Fruit fly (Drosophila melanogaster) whole organism, wandering third instar larva: ENCODE measurements around the gene Tig.

ENCODE experiments used
- Dfd ChIP-seq: fragments of >200 bp; optimal IDR thresholded peaks from 2 replicates; lab custom pipeline; 2017; ENCODE audit warnings: missing biosample characterization, missing genetic modification characterization
- Hr78 ChIP-seq: fragments of >200 bp; optimal IDR thresholded peaks from 2 replicates; lab custom pipeline; 2017; ENCODE audit warnings: missing biosample characterization, missing genetic modification characterization
- Hr83 ChIP-seq: fragments of 200-300 bp; sonication (Bioruptor generic); optimal IDR thresholded peaks from 2 replicates; lab custom pipeline; 2016; ENCODE audit warnings: missing biosample characterization, mild to moderate bottlenecking, missing genetic modification characterization, moderate library complexity; ENCODE audit not compliant: poor library complexity, severe bottlenecking
- N ChIP-seq: fragments of >200 bp; optimal IDR thresholded peaks from 2 replicates; lab custom pipeline; 2018; ENCODE audit warnings: missing biosample characterization, missing external identifiers, missing genetic modification characterization
- br ChIP-seq: fragments of 200-800 bp; sonication (Bioruptor generic); optimal IDR thresholded peaks from 2 replicates; lab custom pipeline; 2016; ENCODE audit warnings: missing biosample characterization, missing genetic modification characterization
- dl ChIP-seq, 2 experiments: fragments of 175-275, 200-275 bp in 1 of 2; fragments of 200-275 bp in 1 of 2; sonication (Bioruptor generic); optimal IDR thresholded peaks; lab custom pipeline; 2018; ENCODE audit warnings: mild to moderate bottlenecking in 2 of 2, missing biosample characterization in 2 of 2, missing genetic modification characterization in 2 of 2, moderate library complexity in 2 of 2; ENCODE audit not compliant: partially characterized antibody in 2 of 2, insufficient read depth in 1 of 2

- TF ChIP-seq Dfd (GFP tag; lab: Kevin White, UChicago) = no peak
- no peak for TF ChIP-seq dl (GFP tag; optimal IDR thresholded peaks at IDR 0.05; lab: Kevin White, UChicago; ENCODE audit: insufficient read depth in 1 of 2, partially characterized antibody in 2 of 2)
- no peak for TF ChIP-seq Hr83
- no peak for TF ChIP-seq N
- no peak for TF ChIP-seq br (GFP tag; lab: Kevin White, UChicago)
- TF ChIP-seq Hr78 (GFP tag; lab: Kevin White, UChicago) = no peak
Measured at dm6 chr2L:6463392-6463791, 40.3 kb upstream of the Tig start.
